Worm (Caenorhabditis elegans) whole organism, midembryonic: Measurements from ENCODE around the gene F41C3.7.

ENCODE experiments used
- cog-1 ChIP-seq: sonication (generic microtip); optimal IDR thresholded peaks from 2 replicates; lab custom pipeline; 2016; ENCODE audit warnings: missing genetic modification characterization, missing compliant biosample characterization
- flt-1 ChIP-seq: fragments of 200-800 bp; sonication (Bioruptor generic); IDR thresholded peaks from 2 replicates; pipeline ENCODE4 v1.3.6; 2022; ENCODE audit warnings: missing genetic modification characterization, missing compliant biosample characterization
- klf-2 ChIP-seq: fragments of 200-800 bp; sonication (Bioruptor generic); conservative IDR thresholded peaks from 2 replicates; pipeline ENCODE4 v1.3.6; 2022; ENCODE audit warnings: missing genetic modification reagents, missing genetic modification characterization, missing compliant biosample characterization
- tab-1 ChIP-seq: fragments of 200-800 bp; sonication (Bioruptor generic); IDR thresholded peaks from 2 replicates; pipeline ENCODE4 v1.3.6; 2022; ENCODE audit warnings: missing genetic modification characterization, missing compliant biosample characterization
- ztf-23 ChIP-seq: fragments of 200-800 bp; sonication (Bioruptor generic); IDR thresholded peaks from 2 replicates; pipeline ENCODE4 v1.3.6; 2022; ENCODE audit warnings: missing genetic modification reagents, missing genetic modification characterization, missing compliant biosample characterization
- ztf-29 ChIP-seq: fragments of 200-800 bp; sonication (Bioruptor generic); IDR thresholded peaks from 2 replicates; pipeline ENCODE4 v1.3.6; 2022; ENCODE audit warnings: missing genetic modification reagents, missing genetic modification characterization, missing compliant biosample characterization

- TF ChIP-seq ztf-23 (GFP tag; lab: Robert Waterston, UW), result no peak
- TF ChIP-seq klf-2 (GFP tag; lab: Robert Waterston, UW), result no peak
- TF ChIP-seq flt-1 (GFP tag; lab: Robert Waterston, UW), result no peak
- TF ChIP-seq ztf-29 (GFP tag; lab: Robert Waterston, UW), result no peak
- TF ChIP-seq cog-1 (tag; lab: Kevin White, UChicago), result no peak
- no peak for TF ChIP-seq tab-1 (GFP tag; lab: Robert Waterston, UW)
These were observed 23.3 kb downstream of the F41C3.7 start, which contains the start of gene C27D9.1 for ce11 chrII:4753133-4753532.
